Worm (Caenorhabditis elegans) whole organism, L1 larva: ENCODE data around the gene col-68.

Experiments used
- aha-1 ChIP-seq: fragments of 150-350 bp; optimal IDR thresholded peaks from 2 replicates; lab custom pipeline; 2014; ENCODE audit warnings: missing biosample characterization, missing genetic modification characterization
- blmp-1 ChIP-seq: fragments of 150-350 bp; optimal IDR thresholded peaks from 2 replicates; lab custom pipeline; 2014; ENCODE audit warnings: missing biosample characterization, missing genetic modification characterization
- ceh-88 ChIP-seq: fragments of 200-800 bp; sonication (Bioruptor generic); IDR thresholded peaks from 2 replicates; pipeline ENCODE4 v1.3.6; 2022; ENCODE audit warnings: missing genetic modification characterization, missing compliant biosample characterization
- ceh-90 ChIP-seq: sonication (generic microtip); optimal IDR thresholded peaks from 2 replicates; lab custom pipeline; 2016; ENCODE audit warnings: missing genetic modification characterization, missing compliant biosample characterization
- egl-27 ChIP-seq, 2 experiments: fragments of 150-350 bp in 1 of 2; sonication (generic microtip); optimal IDR thresholded peaks; 3 replicates each; lab custom pipeline; 2017 to 2018; ENCODE audit warnings: missing biosample characterization in 2 of 2, missing genetic modification characterization in 2 of 2, missing genetic modification reagents in 2 of 2
- fkh-10 ChIP-seq: sonication (generic microtip); optimal IDR thresholded peaks from 2 replicates; lab custom pipeline; 2017; ENCODE audit warnings: missing biosample characterization, missing genetic modification reagents, missing genetic modification characterization
- fkh-4 ChIP-seq: sonication (generic microtip); optimal IDR thresholded peaks from 2 replicates; lab custom pipeline; 2016; ENCODE audit warnings: missing compliant biosample characterization, missing genetic modification characterization, borderline replicate concordance
- fos-1 ChIP-seq: fragments of 150-350 bp; optimal IDR thresholded peaks from 2 replicates; lab custom pipeline; 2014; ENCODE audit warnings: missing biosample characterization, missing genetic modification characterization
- grh-1 ChIP-seq: fragments of 200-800 bp; sonication (Bioruptor generic); IDR thresholded peaks from 2 replicates; pipeline ENCODE4 v1.3.6; 2022; ENCODE audit warnings: missing genetic modification reagents, missing genetic modification characterization, missing compliant biosample characterization
- hlh-4 ChIP-seq: sonication (generic microtip); optimal IDR thresholded peaks from 2 replicates; lab custom pipeline; 2016; ENCODE audit warnings: mild to moderate bottlenecking, missing genetic modification characterization, missing compliant biosample characterization
- hpl-2 ChIP-seq: fragments of 150-350 bp; optimal IDR thresholded peaks from 2 replicates; lab custom pipeline; 2014; ENCODE audit warnings: missing biosample characterization, missing genetic modification reagents, missing genetic modification characterization
- lin-15B ChIP-seq: fragments of 150-350 bp; sonication (generic microtip); optimal IDR thresholded peaks from 3 replicates; lab custom pipeline; 2014; ENCODE audit warnings: missing biosample characterization, missing genetic modification characterization
- lin-35 ChIP-seq, 2 experiments: fragments of 150-350 bp; optimal IDR thresholded peaks; 2 replicates each; lab custom pipeline; 2014; ENCODE audit warnings: missing biosample characterization in 2 of 2, missing genetic modification characterization in 2 of 2, missing genetic modification reagents in 2 of 2
- lir-3 ChIP-seq: sonication (generic microtip); optimal IDR thresholded peaks from 2 replicates; lab custom pipeline; 2016; ENCODE audit warnings: mild to moderate bottlenecking, missing genetic modification characterization, moderate library complexity, missing compliant biosample characterization; ENCODE audit not compliant: poor library complexity
- lsy-2 ChIP-seq, 2 experiments: fragments of 150-350 bp; optimal IDR thresholded peaks; 2 replicates each; lab custom pipeline; 2014; ENCODE audit warnings: missing biosample characterization in 2 of 2, missing genetic modification characterization in 2 of 2
- mep-1 ChIP-seq: fragments of 150-350 bp; optimal IDR thresholded peaks from 2 replicates; lab custom pipeline; 2014; ENCODE audit warnings: missing biosample characterization, missing genetic modification characterization
- nhr-28 ChIP-seq: fragments of 150-350 bp; optimal IDR thresholded peaks from 2 replicates; lab custom pipeline; 2014; ENCODE audit warnings: missing biosample characterization, missing genetic modification characterization
- nhr-84 ChIP-seq: sonication (generic microtip); optimal IDR thresholded peaks from 2 replicates; lab custom pipeline; 2017; ENCODE audit warnings: missing biosample characterization, missing genetic modification characterization
- nhr-90 ChIP-seq: sonication (generic microtip); optimal IDR thresholded peaks from 2 replicates; lab custom pipeline; 2016; ENCODE audit warnings: mild to moderate bottlenecking, missing genetic modification characterization, missing compliant biosample characterization; ENCODE audit not compliant: poor library complexity
- pax-3 ChIP-seq: fragments of 200-800 bp; sonication (Bioruptor generic); optimal IDR thresholded peaks from 2 replicates; lab custom pipeline; 2018; ENCODE audit warnings: mild to moderate bottlenecking, missing genetic modification characterization, moderate library complexity, missing compliant biosample characterization
- rnt-1 ChIP-seq: sonication (generic microtip); optimal IDR thresholded peaks from 2 replicates; lab custom pipeline; 2016; ENCODE audit warnings: mild to moderate bottlenecking, missing genetic modification characterization, moderate library complexity, missing compliant biosample characterization
- sox-4 ChIP-seq: sonication (generic microtip); optimal IDR thresholded peaks from 2 replicates; lab custom pipeline; 2016; ENCODE audit warnings: missing genetic modification characterization, missing compliant biosample characterization
- sptf-1 ChIP-seq: fragments of 150-350 bp; optimal IDR thresholded peaks from 2 replicates; lab custom pipeline; 2014; ENCODE audit warnings: missing biosample characterization, missing genetic modification characterization
- tlp-1 ChIP-seq: fragments of 150-350 bp; optimal IDR thresholded peaks from 2 replicates; lab custom pipeline; 2014; ENCODE audit warnings: missing biosample characterization, missing genetic modification characterization
- unc-62 ChIP-seq: fragments of 150-350 bp; optimal IDR thresholded peaks from 2 replicates; lab custom pipeline; 2014; ENCODE audit warnings: missing biosample characterization, missing genetic modification reagents, missing genetic modification characterization
- vab-15 ChIP-seq: sonication (generic microtip); optimal IDR thresholded peaks from 2 replicates; lab custom pipeline; 2017; ENCODE audit warnings: missing genotype, mild to moderate bottlenecking, missing genetic modification characterization, missing compliant biosample characterization

The col-68 gene

ce11 chrII:146933-147332 lies 42.6 kb downstream of the col-68 start, which contains the start of gene T25D3.4:
T25D3.4 (plus strand) TSS chrII:147233.
- TF ChIP-seq ceh-88 (GFP tag; lab: Robert Waterston, UW): no peak
- TF ChIP-seq fos-1 (tag; lab: Kevin White, UChicago): no peak
- TF ChIP-seq nhr-84: no peak
- peak in 1 of 2 experiments; percentile 23 for TF ChIP-seq lin-35 (GFP tag; optimal IDR thresholded peaks at IDR 0.05; lab: Kevin White, UChicago)
- peak; percentile 48 for TF ChIP-seq pax-3
- TF ChIP-seq vab-15: no peak
- TF ChIP-seq nhr-28 (tag; lab: Kevin White, UChicago): no peak
- TF ChIP-seq ceh-90 (tag; lab: Kevin White, UChicago): no peak
- TF ChIP-seq nhr-90: peak; percentile 4
- TF ChIP-seq sox-4 (tag; lab: Kevin White, UChicago): no peak
- TF ChIP-seq lsy-2 (tag; optimal IDR thresholded peaks at IDR 0.05; lab: Kevin White, UChicago): peak in 1 of 2 experiments; percentile 49
- TF ChIP-seq lir-3 (tag; lab: Kevin White, UChicago): no peak
- TF ChIP-seq lin-15B (tag; lab: Kevin White, UChicago): no peak

ce11 chrII:151495-151894 lies 47.2 kb downstream of the col-68 start:
- no peak for TF ChIP-seq mep-1 (tag; lab: Kevin White, UChicago)
- no peak for TF ChIP-seq hlh-4
- TF ChIP-seq unc-62 (GFP tag; lab: Kevin White, UChicago): no peak
- TF ChIP-seq lsy-2 (tag; optimal IDR thresholded peaks at IDR 0.05; lab: Kevin White, UChicago): no peak
- no peak for TF ChIP-seq blmp-1 (tag; lab: Kevin White, UChicago)
- no peak for TF ChIP-seq fkh-10 (GFP tag; lab: Kevin White, UChicago)
- no peak for TF ChIP-seq lir-3 (tag; lab: Kevin White, UChicago)
- no peak for TF ChIP-seq fkh-4 (tag; lab: Kevin White, UChicago)
- no peak for TF ChIP-seq hpl-2 (GFP tag; lab: Kevin White, UChicago)

DNA sequence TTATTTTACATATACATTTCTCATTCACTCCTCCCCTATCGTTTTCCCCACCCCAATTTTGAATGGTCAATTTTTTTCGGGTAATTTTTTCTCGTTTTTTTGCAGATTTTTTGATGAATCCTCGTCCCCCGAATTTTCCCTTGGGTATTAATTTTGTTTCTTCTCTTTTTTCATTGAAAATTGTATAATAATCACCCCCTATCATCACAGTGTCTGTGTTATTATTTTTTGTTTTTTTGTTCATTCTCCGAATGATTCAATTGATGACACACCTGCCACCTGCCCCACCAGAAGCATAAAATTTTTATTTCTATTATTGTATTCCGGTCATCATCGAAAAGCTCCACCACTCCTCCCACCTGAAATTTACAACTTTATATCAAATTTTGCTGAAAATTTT lies 47.9 kb downstream of the col-68 start, which contains the start of gene T25D3.3:
Gene T25D3.3, plus strand, starts transcription at position 301 of the 400 bp plus-strand sequence.
- TF ChIP-seq vab-15 (no peak), tlp-1 (no peak), aha-1 (tag; lab: Kevin White, UChicago) (no peak), egl-27 (tag; optimal IDR thresholded peaks at IDR 0.05; lab: Kevin White, UChicago) (no peak), sptf-1 (tag; lab: Kevin White, UChicago) (no peak), grh-1 (GFP tag; lab: Robert Waterston, UW) (no peak), rnt-1 (tag; lab: Kevin White, UChicago) (no peak)
